Fruit fly (Drosophila melanogaster): Measurements from ENCODE around the gene CG6180.
A peak's percentile ranks its signal among the peaks of the same experiment; 100 is the strongest.

The CG6180 gene

DNA sequence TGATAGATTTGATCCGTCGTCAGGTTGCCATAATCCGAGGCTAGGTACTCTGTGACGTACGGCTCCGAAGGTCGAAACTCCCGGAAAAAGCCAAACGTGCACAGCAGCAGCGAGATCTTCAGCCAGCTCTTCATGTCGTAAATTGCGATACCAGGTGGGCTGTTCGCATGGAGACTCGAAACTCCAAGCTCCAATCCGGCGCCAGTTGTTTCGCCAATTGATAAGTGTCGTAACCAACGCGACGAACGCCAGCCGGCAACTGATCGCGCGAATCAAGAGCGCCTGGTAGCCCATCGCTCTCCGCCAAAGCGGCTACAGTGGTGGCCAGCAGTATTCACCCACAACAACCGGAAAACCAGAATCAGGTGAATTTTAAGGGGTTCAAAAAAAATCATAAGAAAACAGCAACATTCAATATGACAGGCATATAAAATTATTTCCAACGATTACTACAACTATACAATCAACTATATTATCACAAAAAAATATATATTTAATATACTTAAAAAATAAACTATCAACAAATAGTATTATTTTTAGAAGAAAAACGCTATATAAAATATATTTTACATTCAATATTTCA lies 7.0 kb upstream of the CG6180 start, which contains the start of gene CG17036:
Gene CG17036, minus strand, starts transcription at position 366 of the 583 bp plus-strand sequence.
- TF ChIP-seq Pif1A (GFP tag; optimal IDR thresholded peaks at IDR 0.05) = no peak
- TF ChIP-seq CG4496 (GFP tag; IDR thresholded peaks at IDR 0.05) = peak; percentile 62
- no peak for TF ChIP-seq CG10348 (GFP tag; IDR thresholded peaks at IDR 0.05)
- TF ChIP-seq CG13204 (GFP tag; optimal IDR thresholded peaks at IDR 0.05) = no peak
- no peak for TF ChIP-seq rn (GFP tag; IDR thresholded peaks at IDR 0.05)
- no peak for TF ChIP-seq CG14655 (GFP tag; optimal IDR thresholded peaks at IDR 0.05)
- peak; percentile 34; the same call in 1 of the 2 replicates for TF ChIP-seq CG12605 (GFP tag; IDR thresholded peaks at IDR 0.05)
- no peak for TF ChIP-seq CG9948 (tag; optimal IDR thresholded peaks at IDR 0.05)
- no peak for TF ChIP-seq CG8301 (tag; optimal IDR thresholded peaks at IDR 0.05)
- TF ChIP-seq D1 (tag; optimal IDR thresholded peaks at IDR 0.05) = no peak
- TF ChIP-seq CG15710 (tag; optimal IDR thresholded peaks at IDR 0.05) = no peak
- TF ChIP-seq CG8159 (tag; optimal IDR thresholded peaks at IDR 0.05) = no peak
- no peak for TF ChIP-seq CG34367 (tag; optimal IDR thresholded peaks at IDR 0.05)
- no peak for TF ChIP-seq EcR (GFP tag; optimal IDR thresholded peaks at IDR 0.05)
- no peak for TF ChIP-seq Pif1B (GFP tag; optimal IDR thresholded peaks at IDR 0.05)
- peak; percentile 43 for TF ChIP-seq Snoo (tag; optimal IDR thresholded peaks at IDR 0.05)
- no peak for TF ChIP-seq gl (tag; optimal IDR thresholded peaks at IDR 0.05)
- no peak for TF ChIP-seq Ets98B (GFP tag; IDR thresholded peaks at IDR 0.05)
- peak; percentile 49; the same call in 1 of the 2 replicates for TF ChIP-seq CG32121 (GFP tag; IDR thresholded peaks at IDR 0.05)

dm6 chr2L:12701498-12701897 lies 6.0 kb upstream of the CG6180 start:
- TF ChIP-seq CG9948 (tag; optimal IDR thresholded peaks at IDR 0.05) (no peak), CG8301 (tag; optimal IDR thresholded peaks at IDR 0.05) (no peak), Pif1B (GFP tag; optimal IDR thresholded peaks at IDR 0.05) (no peak), Ets98B (GFP tag; IDR thresholded peaks at IDR 0.05) (no peak), gl (tag; optimal IDR thresholded peaks at IDR 0.05) (no peak), D1 (tag; optimal IDR thresholded peaks at IDR 0.05) (no peak), Pif1A (GFP tag; optimal IDR thresholded peaks at IDR 0.05) (no peak), CG4496 (GFP tag; IDR thresholded peaks at IDR 0.05) (no peak), CG17806 (tag; optimal IDR thresholded peaks at IDR 0.05) (no peak), CG15710 (tag; optimal IDR thresholded peaks at IDR 0.05) (no peak), rn (GFP tag; IDR thresholded peaks at IDR 0.05) (no peak), CG10348 (GFP tag; IDR thresholded peaks at IDR 0.05) (no peak), Snoo (tag; optimal IDR thresholded peaks at IDR 0.05) (no peak), fd96Ca (GFP tag; IDR thresholded peaks at IDR 0.05) (no peak)

DNA sequence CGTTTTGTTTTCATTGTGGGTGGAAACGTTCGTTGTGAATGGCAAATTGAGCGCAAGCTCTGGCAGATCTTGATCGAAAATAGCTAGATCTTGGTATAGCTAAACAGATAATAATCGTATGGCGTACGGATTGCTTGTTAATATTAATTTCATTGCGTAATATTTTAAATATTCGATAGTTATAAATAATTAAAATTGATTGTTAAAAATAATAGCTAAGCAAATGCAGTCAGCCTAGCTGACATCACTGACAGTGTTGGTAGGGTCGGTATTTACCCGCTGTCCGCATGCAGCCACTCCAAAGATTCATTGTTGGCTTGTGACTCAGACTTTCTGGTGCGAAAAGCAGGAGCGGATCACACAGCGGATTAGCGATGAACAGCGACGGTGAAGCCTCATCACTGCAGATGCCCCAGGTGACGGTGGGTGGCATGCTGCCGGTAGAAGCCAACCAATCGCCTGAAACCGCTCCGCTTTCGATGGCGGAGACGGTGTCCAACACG lies 3.0 kb upstream of the CG6180 start, which contains the start of the genes CG5776 and spict:
Gene CG5776, minus strand, starts transcription at position 34 of the 503 bp plus-strand sequence.
Gene spict, plus strand, starts transcription at position 308 of the 503 bp plus-strand sequence.
- TF ChIP-seq Pif1A (GFP tag; optimal IDR thresholded peaks at IDR 0.05) (no peak), CG8301 (tag; optimal IDR thresholded peaks at IDR 0.05) (peak; percentile 54), CG12605 (GFP tag; IDR thresholded peaks at IDR 0.05) (peak; percentile 25; the same call in 1 of the 2 replicates), EcR (GFP tag; optimal IDR thresholded peaks at IDR 0.05) (no peak), D1 (tag; optimal IDR thresholded peaks at IDR 0.05) (no peak), CG14655 (GFP tag; optimal IDR thresholded peaks at IDR 0.05) (no peak), CG10348 (GFP tag; IDR thresholded peaks at IDR 0.05) (no peak), CG13204 (GFP tag; optimal IDR thresholded peaks at IDR 0.05) (no peak), CG17806 (tag; optimal IDR thresholded peaks at IDR 0.05) (peak; percentile 53), fd96Ca (GFP tag; IDR thresholded peaks at IDR 0.05) (peak; percentile 82), CG4496 (GFP tag; IDR thresholded peaks at IDR 0.05) (peak; percentile 68; the same call in 2 of the 3 replicates), Pif1B (GFP tag; optimal IDR thresholded peaks at IDR 0.05) (no peak), CG34367 (tag; optimal IDR thresholded peaks at IDR 0.05) (peak; percentile 66), Snoo (tag; optimal IDR thresholded peaks at IDR 0.05) (peak; percentile 46), gl (tag; optimal IDR thresholded peaks at IDR 0.05) (peak; percentile 46), CG32121 (GFP tag; IDR thresholded peaks at IDR 0.05) (peak; percentile 71), CG9948 (tag; optimal IDR thresholded peaks at IDR 0.05) (peak; percentile 47), CG8159 (tag; optimal IDR thresholded peaks at IDR 0.05) (peak; percentile 69), CG15710 (tag; optimal IDR thresholded peaks at IDR 0.05) (peak; percentile 75), Ets98B (GFP tag; IDR thresholded peaks at IDR 0.05) (peak; percentile 74), rn (GFP tag; IDR thresholded peaks at IDR 0.05) (peak; percentile 37; the same call in 1 of the 2 replicates)

DNA sequence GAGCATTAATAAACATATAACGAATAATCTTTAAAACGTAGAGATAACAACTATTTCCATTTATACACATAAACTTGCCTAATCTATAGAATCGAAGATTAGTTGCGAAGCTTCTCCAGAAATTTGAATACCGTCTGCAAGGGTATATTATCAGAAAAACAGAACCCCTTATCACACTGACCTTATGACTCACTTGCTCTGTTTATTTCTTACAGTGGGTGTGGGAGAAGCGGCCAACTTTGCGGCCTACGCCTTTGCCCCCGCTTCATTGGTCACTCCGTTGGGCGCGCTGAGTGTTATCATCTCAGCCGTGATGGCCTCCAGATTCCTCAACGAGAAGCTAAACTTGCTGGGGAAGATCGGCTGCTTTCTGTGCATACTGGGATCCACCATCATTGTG lies 2.1 kb upstream of the CG6180 start:
- TF ChIP-seq CG9948 (tag; optimal IDR thresholded peaks at IDR 0.05) = no peak
- no peak for TF ChIP-seq CG4496 (GFP tag; IDR thresholded peaks at IDR 0.05)
- no peak for TF ChIP-seq fd96Ca (GFP tag; IDR thresholded peaks at IDR 0.05)
- TF ChIP-seq CG8159 (tag; optimal IDR thresholded peaks at IDR 0.05) = no peak
- no peak for TF ChIP-seq rn (GFP tag; IDR thresholded peaks at IDR 0.05)
- no peak for TF ChIP-seq CG14655 (GFP tag; optimal IDR thresholded peaks at IDR 0.05)
- TF ChIP-seq gl (tag; optimal IDR thresholded peaks at IDR 0.05) = no peak
- no peak for TF ChIP-seq Ets98B (GFP tag; IDR thresholded peaks at IDR 0.05)
- no peak for TF ChIP-seq CG34367 (tag; optimal IDR thresholded peaks at IDR 0.05)
- TF ChIP-seq CG8301 (tag; optimal IDR thresholded peaks at IDR 0.05) = no peak
- no peak for TF ChIP-seq D1 (tag; optimal IDR thresholded peaks at IDR 0.05)
- no peak for TF ChIP-seq CG12605 (GFP tag; IDR thresholded peaks at IDR 0.05)
- TF ChIP-seq Snoo (tag; optimal IDR thresholded peaks at IDR 0.05) = no peak
- TF ChIP-seq CG13204 (GFP tag; optimal IDR thresholded peaks at IDR 0.05) = no peak
- no peak for TF ChIP-seq Pif1B (GFP tag; optimal IDR thresholded peaks at IDR 0.05)

DNA sequence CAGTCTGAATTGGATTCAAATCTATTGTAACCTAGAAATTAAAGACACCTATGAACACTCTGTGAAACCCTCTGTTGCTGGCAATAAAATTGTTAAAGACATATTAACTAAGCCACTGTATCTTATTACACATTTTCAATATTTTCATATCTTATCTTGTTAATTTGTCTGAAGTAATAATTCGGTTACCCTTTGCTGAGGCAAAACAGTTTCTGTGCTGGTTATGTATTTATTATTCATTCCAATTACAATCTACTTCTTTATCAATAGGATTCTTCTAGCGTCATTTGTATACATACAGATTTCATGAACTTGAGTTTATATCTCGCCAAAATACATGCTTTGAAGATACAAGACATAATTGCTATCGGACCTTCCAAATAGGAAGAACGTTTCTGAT lies 1.1 kb downstream of the CG6180 start:
- TF ChIP-seq CG9948 (tag; optimal IDR thresholded peaks at IDR 0.05) (no peak), Snoo (tag; optimal IDR thresholded peaks at IDR 0.05) (no peak), CG12605 (GFP tag; IDR thresholded peaks at IDR 0.05) (no peak), Ets98B (GFP tag; IDR thresholded peaks at IDR 0.05) (no peak), CG4496 (GFP tag; IDR thresholded peaks at IDR 0.05) (no peak), CG10348 (GFP tag; IDR thresholded peaks at IDR 0.05) (no peak), CG17806 (tag; optimal IDR thresholded peaks at IDR 0.05) (no peak), gl (tag; optimal IDR thresholded peaks at IDR 0.05) (no peak), D1 (tag; optimal IDR thresholded peaks at IDR 0.05) (no peak), Pif1A (GFP tag; optimal IDR thresholded peaks at IDR 0.05) (no peak), CG34367 (tag; optimal IDR thresholded peaks at IDR 0.05) (no peak), EcR (GFP tag; optimal IDR thresholded peaks at IDR 0.05) (no peak), CG32121 (GFP tag; IDR thresholded peaks at IDR 0.05) (no peak), CG15710 (tag; optimal IDR thresholded peaks at IDR 0.05) (no peak), CG14655 (GFP tag; optimal IDR thresholded peaks at IDR 0.05) (no peak), CG13204 (GFP tag; optimal IDR thresholded peaks at IDR 0.05) (no peak)

Measured in whole organism, pupa.